Fruit fly (Drosophila melanogaster) whole organism, embryonic: ENCODE results near the gene CG42500.

Experiments
- Antp ChIP-seq: fragments of 200-800 bp; sonication (Bioruptor generic); optimal IDR thresholded peaks from 3 replicates; lab custom pipeline; 2016; ENCODE audit warnings: missing biosample characterization, missing genetic modification characterization
- Atf-2 ChIP-seq: fragments of 200-800 bp; sonication (Bioruptor generic); optimal IDR thresholded peaks from 2 replicates; lab custom pipeline; 2016; ENCODE audit warnings: missing biosample characterization, missing genetic modification characterization
- Bteb2 ChIP-seq: fragments of 200-800 bp; sonication (Bioruptor generic); optimal IDR thresholded peaks from 2 replicates; lab custom pipeline; 2016; ENCODE audit warnings: missing biosample characterization, missing genetic modification characterization
- CG10431 ChIP-seq: fragments of 200-800 bp; sonication (Bioruptor generic); optimal IDR thresholded peaks from 3 replicates; lab custom pipeline; 2018; ENCODE audit warnings: missing biosample characterization, mild to moderate bottlenecking, missing genetic modification characterization
- CG10565 ChIP-seq: fragments of 200-800 bp; sonication (Bioruptor generic); optimal IDR thresholded peaks from 3 replicates; lab custom pipeline; 2016; ENCODE audit warnings: missing biosample characterization, mild to moderate bottlenecking, missing genetic modification characterization
- CG11247 ChIP-seq: fragments of 200-800 bp; sonication (Bioruptor generic); IDR thresholded peaks from 2 replicates; pipeline ENCODE4 v1.3.6; 2022; ENCODE audit warnings: missing biosample characterization, missing genetic modification characterization
- CG12219 ChIP-seq: fragments of 200-800 bp; sonication (Bioruptor generic); optimal IDR thresholded peaks from 3 replicates; lab custom pipeline; 2018; ENCODE audit warnings: missing biosample characterization, mild to moderate bottlenecking, missing genetic modification characterization
- CG12769 ChIP-seq: fragments of 200-800 bp; sonication (Bioruptor generic); optimal IDR thresholded peaks from 2 replicates; lab custom pipeline; 2019; ENCODE audit warnings: missing biosample characterization, mild to moderate bottlenecking, missing genetic modification characterization, moderate library complexity
- CG13296 ChIP-seq: fragments of 200-800 bp; sonication (Bioruptor generic); optimal IDR thresholded peaks from 3 replicates; lab custom pipeline; 2018; ENCODE audit warnings: missing biosample characterization, mild to moderate bottlenecking, missing genetic modification characterization
- CG13624 ChIP-seq: fragments of 200-800 bp; sonication (Bioruptor generic); optimal IDR thresholded peaks from 2 replicates; lab custom pipeline; 2016; ENCODE audit warnings: missing biosample characterization, missing genetic modification characterization
- CG15269 ChIP-seq: fragments of 200-800 bp; sonication (Bioruptor generic); optimal IDR thresholded peaks from 2 replicates; lab custom pipeline; 2018; ENCODE audit warnings: missing biosample characterization, mild to moderate bottlenecking, missing genetic modification characterization, moderate library complexity
- CG16815 ChIP-seq: fragments of 200-800 bp; sonication (Bioruptor generic); optimal IDR thresholded peaks from 3 replicates; lab custom pipeline; 2017; ENCODE audit warnings: missing biosample characterization, mild to moderate bottlenecking, missing genetic modification characterization
- CG16863 ChIP-seq: fragments of 200-800 bp; sonication (Bioruptor generic); optimal IDR thresholded peaks from 3 replicates; lab custom pipeline; 2016; ENCODE audit warnings: missing biosample characterization, missing genetic modification characterization
- CG4854 ChIP-seq: fragments of 200-800 bp; sonication (Bioruptor generic); optimal IDR thresholded peaks from 2 replicates; lab custom pipeline; 2016; ENCODE audit warnings: missing biosample characterization, missing genetic modification characterization, inconsistent platforms
- CG5245 ChIP-seq: fragments of 200-800 bp; sonication (Bioruptor generic); optimal IDR thresholded peaks from 3 replicates; lab custom pipeline; 2016; ENCODE audit warnings: missing biosample characterization, missing genetic modification characterization
- CG6689 ChIP-seq: fragments of 200-800 bp; sonication (Bioruptor generic); IDR thresholded peaks from 2 replicates; pipeline ENCODE4 v1.3.6; 2022; ENCODE audit warnings: missing biosample characterization, missing genetic modification characterization
- CG6765 ChIP-seq: fragments of 200-800 bp; sonication (Bioruptor generic); optimal IDR thresholded peaks from 3 replicates; lab custom pipeline; 2017; ENCODE audit warnings: missing biosample characterization, mild to moderate bottlenecking, missing genetic modification characterization
- CG7556 ChIP-seq: fragments of 200-800 bp; sonication (Bioruptor generic); optimal IDR thresholded peaks from 2 replicates; lab custom pipeline; 2017; ENCODE audit warnings: missing biosample characterization, mild to moderate bottlenecking, missing genetic modification characterization
- CG8388 ChIP-seq: fragments of 200-800 bp; sonication (Bioruptor generic); optimal IDR thresholded peaks from 2 replicates; lab custom pipeline; 2019; ENCODE audit warnings: missing biosample characterization, mild to moderate bottlenecking, missing genetic modification characterization, moderate library complexity
- CG9215 ChIP-seq: fragments of 200-800 bp; sonication (Bioruptor generic); IDR thresholded peaks from 2 replicates; pipeline ENCODE4 v1.3.6; 2022; ENCODE audit warnings: missing biosample characterization, missing genetic modification characterization
- Camta ChIP-seq: fragments of 200-800 bp; sonication (Bioruptor generic); optimal IDR thresholded peaks from 2 replicates; lab custom pipeline; 2016; ENCODE audit warnings: missing biosample characterization, missing genetic modification characterization
- CrebB ChIP-seq: fragments of 200-800 bp; sonication (Bioruptor generic); optimal IDR thresholded peaks from 3 replicates; lab custom pipeline; 2018; ENCODE audit warnings: missing biosample characterization, mild to moderate bottlenecking, missing genetic modification characterization
- Drgx ChIP-seq: fragments of 200-800 bp; sonication (Bioruptor generic); IDR thresholded peaks from 2 replicates; pipeline ENCODE4 v1.3.6; 2022; ENCODE audit warnings: missing biosample characterization, missing genetic modification characterization
- Hand ChIP-seq: fragments of 200-800 bp; sonication (Bioruptor generic); optimal IDR thresholded peaks from 2 replicates; lab custom pipeline; 2017; ENCODE audit warnings: mild to moderate bottlenecking, missing biosample characterization, missing genetic modification reagents, missing genetic modification characterization
- MESR4 ChIP-seq: fragments of 200-800 bp; sonication (Bioruptor generic); optimal IDR thresholded peaks from 2 replicates; lab custom pipeline; 2018; ENCODE audit warnings: missing biosample characterization, mild to moderate bottlenecking, missing genetic modification characterization, moderate library complexity
- Max ChIP-seq: fragments of 200-800 bp; sonication (Bioruptor generic); optimal IDR thresholded peaks from 2 replicates; lab custom pipeline; 2016; ENCODE audit warnings: missing biosample characterization, mild to moderate bottlenecking, missing genetic modification characterization
- Meics ChIP-seq: fragments of 200-800 bp; sonication (Bioruptor generic); optimal IDR thresholded peaks from 2 replicates; lab custom pipeline; 2017; ENCODE audit warnings: missing biosample characterization, mild to moderate bottlenecking, missing genetic modification characterization
- Mrtf ChIP-seq: fragments of 200-800 bp; sonication (Bioruptor generic); IDR thresholded peaks from 3 replicates; pipeline ENCODE4 v1.3.6; 2022; ENCODE audit warnings: missing biosample characterization, missing genetic modification characterization
- NC2β ChIP-seq: fragments of 200-800 bp; sonication (Bioruptor generic); optimal IDR thresholded peaks from 2 replicates; lab custom pipeline; 2016; ENCODE audit warnings: missing biosample characterization, missing genetic modification characterization
- NFAT ChIP-seq: fragments of 200-800 bp; sonication (Bioruptor generic); IDR thresholded peaks from 2 replicates; pipeline ENCODE4 v1.3.6; 2022; ENCODE audit warnings: missing biosample characterization, missing genetic modification characterization
- Opbp ChIP-seq: fragments of 200-800 bp; sonication (Bioruptor generic); IDR thresholded peaks from 3 replicates; pipeline ENCODE4 v1.3.6; 2022; ENCODE audit warnings: missing biosample characterization, missing genetic modification characterization; ENCODE audit not compliant: partially characterized antibody
- btn ChIP-seq: fragments of 200-800 bp; sonication (Bioruptor generic); optimal IDR thresholded peaks from 2 replicates; lab custom pipeline; 2016; ENCODE audit warnings: missing biosample characterization, missing genetic modification characterization
- fd3F ChIP-seq: fragments of 200-800 bp; sonication (Bioruptor generic); optimal IDR thresholded peaks from 2 replicates; lab custom pipeline; 2018; ENCODE audit warnings: missing biosample characterization, mild to moderate bottlenecking, missing genetic modification characterization, moderate library complexity
- ftz-f1 ChIP-seq: fragments of 200-800 bp; sonication (Bioruptor generic); optimal IDR thresholded peaks from 2 replicates; lab custom pipeline; 2016; ENCODE audit warnings: missing biosample characterization, missing genetic modification characterization
- gce ChIP-seq: fragments of 200-800 bp; sonication (Bioruptor generic); IDR thresholded peaks from 3 replicates; pipeline ENCODE4 v1.3.6; 2022; ENCODE audit warnings: missing biosample characterization, missing genetic modification characterization
- ham ChIP-seq: fragments of 200-800 bp; sonication (Bioruptor generic); IDR thresholded peaks from 2 replicates; pipeline ENCODE4 v1.3.6; 2022; ENCODE audit warnings: missing biosample characterization, missing genetic modification characterization
- knrl ChIP-seq: fragments of 200-800 bp; sonication (Bioruptor generic); IDR thresholded peaks from 3 replicates; pipeline ENCODE4 v1.3.6; 2022; ENCODE audit warnings: missing biosample characterization, missing genetic modification characterization; ENCODE audit not compliant: partially characterized antibody
- lilli ChIP-seq: fragments of 200-800 bp; sonication (Bioruptor generic); optimal IDR thresholded peaks from 3 replicates; lab custom pipeline; 2016; ENCODE audit warnings: missing biosample characterization, missing genetic modification characterization
- mld ChIP-seq: fragments of 200-800 bp; sonication (Bioruptor generic); IDR thresholded peaks from 3 replicates; pipeline ENCODE4 v1.3.6; 2022; ENCODE audit warnings: missing biosample characterization, missing genetic modification characterization; ENCODE audit not compliant: partially characterized antibody
- nerfin-2 ChIP-seq: fragments of 200-800 bp; sonication (Bioruptor generic); IDR thresholded peaks from 2 replicates; pipeline ENCODE4 v1.3.6; 2022; ENCODE audit warnings: missing biosample characterization, missing genetic modification characterization; ENCODE audit not compliant: partially characterized antibody
- nmo ChIP-seq: fragments of 200-800 bp; sonication (Bioruptor generic); optimal IDR thresholded peaks from 2 replicates; lab custom pipeline; 2018; ENCODE audit warnings: missing biosample characterization, mild to moderate bottlenecking, missing genetic modification characterization, moderate library complexity
- pb ChIP-seq: fragments of 200-800 bp; sonication (Bioruptor generic); optimal IDR thresholded peaks from 3 replicates; lab custom pipeline; 2016; ENCODE audit warnings: missing biosample characterization, missing genetic modification characterization
- salm ChIP-seq: fragments of 200-800 bp; sonication (Bioruptor generic); optimal IDR thresholded peaks from 2 replicates; lab custom pipeline; 2018; ENCODE audit warnings: missing biosample characterization, mild to moderate bottlenecking, missing genetic modification characterization
- sc ChIP-seq, 3 experiments: fragments of >200 bp in 2 of 3; fragments of 200-800 bp in 1 of 3; sonication (Bioruptor generic) in 1 of 3; optimal IDR thresholded peaks; 2 replicates in 2 of 3; 3 replicates in 1 of 3; lab custom pipeline; 2017; ENCODE audit warnings: mild to moderate bottlenecking in 1 of 3, missing biosample characterization in 1 of 3, missing genetic modification characterization in 1 of 3, missing genetic modification reagents in 1 of 3
- scrt ChIP-seq: fragments of 200-800 bp; sonication (Bioruptor generic); optimal IDR thresholded peaks from 2 replicates; lab custom pipeline; 2018; ENCODE audit warnings: missing biosample characterization, mild to moderate bottlenecking, missing genetic modification characterization, moderate library complexity
- so ChIP-seq: fragments of 200-800 bp; sonication (Bioruptor generic); IDR thresholded peaks from 3 replicates; pipeline ENCODE4 v1.3.6; 2022; ENCODE audit warnings: missing biosample characterization, missing genetic modification characterization
- trh ChIP-seq: fragments of 200-800 bp; sonication (Bioruptor generic); optimal IDR thresholded peaks from 2 replicates; lab custom pipeline; 2016; ENCODE audit warnings: missing biosample characterization, missing genetic modification characterization
- unc-4 ChIP-seq: fragments of 200-800 bp; sonication (Bioruptor generic); IDR thresholded peaks from 2 replicates; pipeline ENCODE4 v1.3.6; 2022; ENCODE audit warnings: missing biosample characterization, missing genetic modification characterization; ENCODE audit not compliant: partially characterized antibody
- vnd ChIP-seq: fragments of 200-800 bp; sonication (Bioruptor generic); IDR thresholded peaks from 3 replicates; pipeline ENCODE4 v1.3.6; 2022; ENCODE audit warnings: missing biosample characterization, missing genetic modification characterization; ENCODE audit not compliant: partially characterized antibody
- z ChIP-seq: fragments of 200-800 bp; sonication (Bioruptor generic); IDR thresholded peaks from 3 replicates; pipeline ENCODE4 v1.3.6; 2022; ENCODE audit warnings: missing biosample characterization, missing genetic modification characterization

Gene CG42500

dm6 chr3R:14122347-14122812 lies 30.1 kb downstream of the CG42500 start, which contains the start of the genes Abi and twf (continued):
- TF ChIP-seq CG9215 (peak; percentile 71), salm (peak; percentile 15), Drgx (GFP tag; lab: Robert Waterston, UW) (0 out of 2 replicates have a peak, but pooled peaks have one; percentile 19), gce (no peak; the same call in 2 of the 3 replicates), so (GFP tag; lab: Robert Waterston, UW) (no peak), nmo (GFP tag; lab: Kevin White, UChicago) (peak; percentile 75), CG16863 (GFP tag; lab: Kevin White, UChicago) (peak; percentile 59), CG15269 (tag; lab: Kevin White, UChicago) (no peak), NFAT (GFP tag; lab: Robert Waterston, UW) (peak; percentile 67; the same call in 1 of the 2 replicates), ham (GFP tag; lab: Robert Waterston, UW) (no peak), CG8388 (GFP tag; lab: Kevin White, UChicago) (peak; percentile 60), CG12219 (GFP tag; lab: Kevin White, UChicago) (no peak), Camta (GFP tag; lab: Kevin White, UChicago) (peak; percentile 64), Meics (GFP tag; lab: Kevin White, UChicago) (peak; percentile 60), Bteb2 (peak; percentile 52), Max (GFP tag; lab: Kevin White, UChicago) (peak; percentile 85), Antp (GFP tag; lab: Kevin White, UChicago) (no peak), NC2β (GFP tag; lab: Kevin White, UChicago) (peak; percentile 53), CG13296 (GFP tag; lab: Kevin White, UChicago) (peak; percentile 23), ftz-f1 (GFP tag; lab: Kevin White, UChicago) (no peak), CG10431 (GFP tag; lab: Kevin White, UChicago) (no peak), Mrtf (no peak), Hand (GFP tag; lab: Kevin White, UChicago) (no peak), knrl (GFP tag; lab: Robert Waterston, UW) (no peak), CG11247 (GFP tag; lab: Robert Waterston, UW) (peak; percentile 61), CG6765 (GFP tag; lab: Kevin White, UChicago) (no peak), CG10565 (GFP tag; lab: Kevin White, UChicago) (no peak), CG6689 (peak; percentile 72), CrebB (tag; lab: Kevin White, UChicago) (peak; percentile 8), btn (no peak), fd3F (GFP tag; lab: Kevin White, UChicago) (peak; percentile 15), mld (GFP tag; lab: Robert Waterston, UW) (no peak), scrt (GFP tag; lab: Kevin White, UChicago) (peak; percentile 31), CG4854 (peak; percentile 35), unc-4 (GFP tag; lab: Robert Waterston, UW) (no peak), trh (peak; percentile 38), CG5245 (GFP tag; lab: Kevin White, UChicago) (peak; percentile 52), CG7556 (GFP tag; lab: Kevin White, UChicago) (peak; percentile 50), Atf-2 (GFP tag; lab: Kevin White, UChicago) (peak; percentile 6), CG12769 (tag; lab: Kevin White, UChicago) (no peak), Opbp (GFP tag; lab: Robert Waterston, UW) (no peak), z (GFP tag; lab: Robert Waterston, UW) (no peak), CG13624 (GFP tag; lab: Kevin White, UChicago) (peak; percentile 39), CG16815 (GFP tag; lab: Kevin White, UChicago) (peak; percentile 43), vnd (GFP tag; lab: Robert Waterston, UW) (no peak), lilli (GFP tag; lab: Kevin White, UChicago) (peak; percentile 81), sc (optimal IDR thresholded peaks at IDR 0.05; lab: Kevin White, UChicago) (no peak), sc (GFP tag; optimal IDR thresholded peaks at IDR 0.05; lab: Kevin White, UChicago) (peak; percentile 28), nerfin-2 (0 out of 2 replicates have a peak, but pooled peaks have one; percentile 34), pb (no peak), MESR4 (GFP tag; lab: Kevin White, UChicago) (peak; percentile 24)
